Worm (Caenorhabditis elegans) whole organism, L1 larva: ENCODE data around the gene T04C4.3.
"Not testable (repeated sequence)": the region's sequence is repeated elsewhere in the genome, so short reads cannot be mapped to it uniquely, and the experiment has no call there.

Source experiments
- C04F5.9 ChIP-seq: sonication (generic microtip); optimal IDR thresholded peaks from 2 replicates; lab custom pipeline; 2016; ENCODE audit warnings: missing genetic modification characterization, missing compliant biosample characterization
- F16B12.6 ChIP-seq: fragments of 150-350 bp; optimal IDR thresholded peaks from 2 replicates; lab custom pipeline; 2014; ENCODE audit warnings: missing biosample characterization, missing genetic modification characterization
- Y116A8C.19 ChIP-seq: sonication (generic microtip); optimal IDR thresholded peaks from 2 replicates; lab custom pipeline; 2016; ENCODE audit warnings: missing compliant biosample characterization, missing genetic modification characterization, borderline replicate concordance
- ceh-8 ChIP-seq: fragments of 200-800 bp; sonication (Bioruptor generic); optimal IDR thresholded peaks from 2 replicates; lab custom pipeline; 2018; ENCODE audit warnings: mild to moderate bottlenecking, missing genetic modification characterization, moderate library complexity, missing compliant biosample characterization
- ceh-88 ChIP-seq: fragments of 200-800 bp; sonication (Bioruptor generic); IDR thresholded peaks from 2 replicates; pipeline ENCODE4 v1.3.6; 2022; ENCODE audit warnings: missing genetic modification characterization, missing compliant biosample characterization
- efl-3 ChIP-seq: fragments of 200-800 bp; sonication (Bioruptor generic); optimal IDR thresholded peaks from 2 replicates; lab custom pipeline; 2018; ENCODE audit warnings: mild to moderate bottlenecking, missing genetic modification characterization, missing compliant biosample characterization
- egl-27 ChIP-seq, 2 experiments: fragments of 150-350 bp in 1 of 2; sonication (generic microtip); optimal IDR thresholded peaks; 3 replicates each; lab custom pipeline; 2017 to 2018; ENCODE audit warnings: missing biosample characterization in 2 of 2, missing genetic modification characterization in 2 of 2, missing genetic modification reagents in 2 of 2
- elt-3 ChIP-seq, 6 experiments: fragments of 150-350 bp in 1 of 6; sonication (generic microtip); optimal IDR thresholded peaks; 2 replicates each; lab custom pipeline; 2017 to 2018; ENCODE audit warnings: missing biosample characterization in 6 of 6, missing genetic modification characterization in 6 of 6, inconsistent platforms in 1 of 6
- ets-5 ChIP-seq: fragments of 200-800 bp; sonication (Bioruptor generic); IDR thresholded peaks from 2 replicates; pipeline ENCODE4 v1.3.6; 2022; ENCODE audit warnings: missing genetic modification characterization, missing compliant biosample characterization
- fkh-8 ChIP-seq: sonication (generic microtip); optimal IDR thresholded peaks from 2 replicates; lab custom pipeline; 2016; ENCODE audit warnings: mild to moderate bottlenecking, missing genetic modification characterization, missing compliant biosample characterization
- hlh-17 ChIP-seq: fragments of 200-800 bp; sonication (Bioruptor generic); optimal IDR thresholded peaks from 2 replicates; lab custom pipeline; 2018; ENCODE audit warnings: missing genetic modification characterization, mild to moderate bottlenecking, missing compliant biosample characterization, moderate library complexity, borderline replicate concordance
- isw-1 ChIP-seq: fragments of 200-800 bp; sonication (Bioruptor generic); IDR thresholded peaks from 2 replicates; pipeline ENCODE4 v1.3.6; 2022; ENCODE audit warnings: missing genetic modification characterization, missing compliant biosample characterization
- lin-13 ChIP-seq: fragments of 150-350 bp; optimal IDR thresholded peaks from 2 replicates; lab custom pipeline; 2014; ENCODE audit warnings: missing biosample characterization, missing genetic modification reagents, missing genetic modification characterization
- lin-35 ChIP-seq, 2 experiments: fragments of 150-350 bp; optimal IDR thresholded peaks; 2 replicates each; lab custom pipeline; 2014; ENCODE audit warnings: missing biosample characterization in 2 of 2, missing genetic modification characterization in 2 of 2, missing genetic modification reagents in 2 of 2
- lin-39 ChIP-seq: fragments of 150-350 bp; optimal IDR thresholded peaks from 2 replicates; lab custom pipeline; 2014; ENCODE audit warnings: missing biosample characterization, missing genetic modification reagents, missing genetic modification characterization
- lsy-2 ChIP-seq, 2 experiments: fragments of 150-350 bp; optimal IDR thresholded peaks; 2 replicates each; lab custom pipeline; 2014; ENCODE audit warnings: missing biosample characterization in 2 of 2, missing genetic modification characterization in 2 of 2
- nhr-19 ChIP-seq: fragments of 200-800 bp; sonication (Bioruptor generic); conservative IDR thresholded peaks from 2 replicates; pipeline ENCODE4 v1.3.6; 2022; ENCODE audit warnings: missing genetic modification characterization, missing compliant biosample characterization
- nhr-28 ChIP-seq: fragments of 150-350 bp; optimal IDR thresholded peaks from 2 replicates; lab custom pipeline; 2014; ENCODE audit warnings: missing biosample characterization, missing genetic modification characterization
- nhr-47 ChIP-seq: sonication (generic microtip); optimal IDR thresholded peaks from 2 replicates; lab custom pipeline; 2016; ENCODE audit warnings: mild to moderate bottlenecking, missing genetic modification characterization, moderate library complexity, missing compliant biosample characterization
- nhr-71 ChIP-seq: sonication (generic microtip); optimal IDR thresholded peaks from 2 replicates; lab custom pipeline; 2016; ENCODE audit warnings: mild to moderate bottlenecking, missing genetic modification characterization, moderate library complexity, missing compliant biosample characterization
- nhr-76 ChIP-seq: sonication (generic microtip); optimal IDR thresholded peaks from 2 replicates; lab custom pipeline; 2017; ENCODE audit warnings: missing biosample characterization, missing genetic modification characterization
- nhr-84 ChIP-seq: sonication (generic microtip); optimal IDR thresholded peaks from 2 replicates; lab custom pipeline; 2017; ENCODE audit warnings: missing biosample characterization, missing genetic modification characterization
- nhr-85 ChIP-seq: sonication (generic microtip); peaks from one replicate; lab custom pipeline; 2016; ENCODE audit warnings: missing genetic modification characterization, inconsistent platforms, missing compliant biosample characterization
- pax-3 ChIP-seq: fragments of 200-800 bp; sonication (Bioruptor generic); optimal IDR thresholded peaks from 2 replicates; lab custom pipeline; 2018; ENCODE audit warnings: mild to moderate bottlenecking, missing genetic modification characterization, moderate library complexity, missing compliant biosample characterization
- skn-1 ChIP-seq: fragments of 150-350 bp; optimal IDR thresholded peaks from 2 replicates; lab custom pipeline; 2014; ENCODE audit warnings: missing biosample characterization, missing genetic modification characterization
- snu-23 ChIP-seq: sonication (generic microtip); optimal IDR thresholded peaks from 2 replicates; lab custom pipeline; 2016; ENCODE audit warnings: missing genetic modification characterization, missing compliant biosample characterization
- sox-4 ChIP-seq: sonication (generic microtip); optimal IDR thresholded peaks from 2 replicates; lab custom pipeline; 2016; ENCODE audit warnings: missing genetic modification characterization, missing compliant biosample characterization
- swsn-7 ChIP-seq: sonication (generic microtip); optimal IDR thresholded peaks from 2 replicates; lab custom pipeline; 2016; ENCODE audit warnings: missing genetic modification characterization, missing compliant biosample characterization
- tbx-2 ChIP-seq: sonication (generic microtip); optimal IDR thresholded peaks from 2 replicates; lab custom pipeline; 2016; ENCODE audit warnings: missing genetic modification characterization, missing compliant biosample characterization
- unc-86 ChIP-seq: sonication (generic microtip); optimal IDR thresholded peaks from 2 replicates; lab custom pipeline; 2016; ENCODE audit warnings: missing genetic modification characterization, missing compliant biosample characterization
- unc-98 ChIP-seq: fragments of 200-800 bp; sonication (Bioruptor generic); IDR thresholded peaks from 2 replicates; pipeline ENCODE4 v1.3.6; 2022; ENCODE audit warnings: missing genetic modification characterization, missing compliant biosample characterization
- zip-4 ChIP-seq: fragments of 200-800 bp; sonication (Bioruptor generic); optimal IDR thresholded peaks from 2 replicates; lab custom pipeline; 2018; ENCODE audit warnings: mild to moderate bottlenecking, missing genetic modification characterization, moderate library complexity, missing compliant biosample characterization
- ztf-11 ChIP-seq, 2 experiments: sonication (generic microtip); optimal IDR thresholded peaks; 2 replicates each; lab custom pipeline; 2016 to 2017; ENCODE audit warnings: missing genetic modification characterization in 2 of 2, missing biosample characterization in 1 of 2, missing compliant biosample characterization in 1 of 2

Gene T04C4.3

ce11 chrIV:2216756-2217155 lies at the start of gene T04C4.3:
Gene T04C4.3 (minus strand): TSS chrIV:2216856.
- TF ChIP-seq hlh-17; efl-3 (GFP tag; lab: Kevin White, UChicago); nhr-71 (tag; lab: Kevin White, UChicago): not testable (repeated sequence)

- TF ChIP-seq nhr-76 (tag; lab: Kevin White, UChicago) (no peak), unc-86 (tag; lab: Kevin White, UChicago) (no peak), lsy-2 (tag; optimal IDR thresholded peaks at IDR 0.05; lab: Kevin White, UChicago) (no peak), Y116A8C.19 (no peak), tbx-2 (no peak), nhr-84 (tag; lab: Kevin White, UChicago) (no peak), pax-3 (tag; lab: Kevin White, UChicago) (no peak), ceh-8 (no peak), nhr-85 (tag; lab: Kevin White, UChicago) (no peak), skn-1 (tag; lab: Kevin White, UChicago) (no peak), ceh-88 (GFP tag; lab: Robert Waterston, UW) (no peak), fkh-8 (no peak), snu-23 (GFP tag; lab: Kevin White, UChicago) (no peak), sox-4 (no peak), lin-35 (GFP tag; optimal IDR thresholded peaks at IDR 0.05; lab: Kevin White, UChicago) (no peak), nhr-19 (GFP tag; lab: Robert Waterston, UW) (no peak), nhr-47 (tag; lab: Kevin White, UChicago) (no peak), egl-27 (tag; optimal IDR thresholded peaks at IDR 0.05; lab: Kevin White, UChicago) (no peak), F16B12.6 (tag; lab: Kevin White, UChicago) (no peak)
Observed at ce11 chrIV:2263564-2263963, 46.9 kb upstream of the T04C4.3 start, which contains the start of gene famp-1. Gene famp-1 (minus strand): TSS chrIV:2263664.

ce11 chrIV:2253392-2254048 lies 36.9 kb upstream of the T04C4.3 start:
- no peak for TF ChIP-seq zip-4 (GFP tag; lab: Kevin White, UChicago)
- no peak for TF ChIP-seq elt-3 (tag; optimal IDR thresholded peaks at IDR 0.05; lab: Kevin White, UChicago)
- no peak for TF ChIP-seq fkh-8
- TF ChIP-seq nhr-84 (tag; lab: Kevin White, UChicago) = no peak
- TF ChIP-seq lin-13 = no peak
- no peak for TF ChIP-seq Y116A8C.19

ce11 chrIV:2246150-2246549 lies 29.5 kb upstream of the T04C4.3 start:
- no peak for TF ChIP-seq ets-5 (GFP tag; lab: Robert Waterston, UW)
- no peak for TF ChIP-seq elt-3 (tag; optimal IDR thresholded peaks at IDR 0.05; lab: Kevin White, UChicago)
- no peak for TF ChIP-seq C04F5.9 (tag; lab: Kevin White, UChicago)
- TF ChIP-seq unc-98 (GFP tag; lab: Robert Waterston, UW) = no peak
- TF ChIP-seq ztf-11 (tag; optimal IDR thresholded peaks at IDR 0.05; lab: Kevin White, UChicago) = no peak
- TF ChIP-seq isw-1 (GFP tag; lab: Robert Waterston, UW) = no peak
- no peak for TF ChIP-seq swsn-7 (tag; lab: Kevin White, UChicago)
- TF ChIP-seq, all 84 proteins: peak for 0

ce11 chrIV:2245565-2245964 lies 28.9 kb upstream of the T04C4.3 start, which contains the start of gene M70.1:
Gene M70.1 (plus strand): TSS chrIV:2245865.
- TF ChIP-seq unc-86, lin-39, nhr-28 (tag; lab: Kevin White, UChicago): not testable (repeated sequence)
- TF ChIP-seq, all 84 proteins: peak for 0; not testable (repeated sequence) for 84
